Worm (Caenorhabditis elegans) whole organism, L4 larva: ENCODE results near the gene C41G11.1.

Source experiments
- F37D6.2 ChIP-seq: sonication (generic microtip); optimal IDR thresholded peaks from 2 replicates; lab custom pipeline; 2016; ENCODE audit warnings: mild to moderate bottlenecking, missing genetic modification characterization, missing compliant biosample characterization
- Y48G9A.11 ChIP-seq: fragments of 200-800 bp; sonication (Bioruptor generic); IDR thresholded peaks from 2 replicates; pipeline ENCODE4 v1.3.6; 2022; ENCODE audit warnings: missing genetic modification reagents, missing genetic modification characterization, missing compliant biosample characterization
- ZK546.5 ChIP-seq, 2 experiments: sonication (generic microtip); optimal IDR thresholded peaks; 2 replicates each; lab custom pipeline; 2017; ENCODE audit warnings: missing biosample characterization in 2 of 2, missing genetic modification characterization in 2 of 2
- aha-1 ChIP-seq: fragments of 150-350 bp; peaks from one replicate; lab custom pipeline; 2014; ENCODE audit warnings: missing biosample characterization, missing genetic modification characterization
- attf-4 ChIP-seq: sonication (generic microtip); optimal IDR thresholded peaks from 3 replicates; lab custom pipeline; 2017; ENCODE audit warnings: missing biosample characterization, missing genetic modification characterization
- ceh-20 ChIP-seq: fragments of 200-800 bp; sonication (Bioruptor generic); IDR thresholded peaks from 2 replicates; pipeline ENCODE4 v1.3.6; 2022; ENCODE audit warnings: missing genetic modification reagents, missing genetic modification characterization, missing compliant biosample characterization
- ceh-32 ChIP-seq: sonication (generic microtip); optimal IDR thresholded peaks from 2 replicates; lab custom pipeline; 2016; ENCODE audit warnings: mild to moderate bottlenecking, missing genetic modification characterization, missing compliant biosample characterization; ENCODE audit not compliant: poor library complexity
- ceh-44 ChIP-seq: fragments of 200-800 bp; sonication (Bioruptor generic); IDR thresholded peaks from 2 replicates; pipeline ENCODE4 v1.3.6; 2022; ENCODE audit warnings: missing genetic modification reagents, missing genetic modification characterization, missing compliant biosample characterization
- ceh-82 ChIP-seq: sonication (generic microtip); optimal IDR thresholded peaks from 2 replicates; lab custom pipeline; 2017; ENCODE audit warnings: missing biosample characterization, missing genetic modification characterization
- ctbp-1 ChIP-seq: fragments of 200-800 bp; sonication (Bioruptor generic); IDR thresholded peaks from 2 replicates; pipeline ENCODE4 v1.3.6; 2022; ENCODE audit warnings: missing genetic modification reagents, missing genetic modification characterization, missing compliant biosample characterization
- daf-12 ChIP-seq: fragments of 150-350 bp; optimal IDR thresholded peaks from 2 replicates; lab custom pipeline; 2014; ENCODE audit warnings: missing biosample characterization, missing genetic modification reagents, missing genetic modification characterization
- dmd-6 ChIP-seq: fragments of 200-800 bp; sonication (Bioruptor generic); IDR thresholded peaks from 2 replicates; pipeline ENCODE4 v1.3.6; 2022; ENCODE audit warnings: missing genetic modification reagents, missing genetic modification characterization, missing compliant biosample characterization
- dpl-1 ChIP-seq: fragments of 150-350 bp; optimal IDR thresholded peaks from 2 replicates; lab custom pipeline; 2014; ENCODE audit warnings: missing biosample characterization, missing genetic modification reagents, missing genetic modification characterization
- egl-27 ChIP-seq: sonication (generic microtip); optimal IDR thresholded peaks from 3 replicates; lab custom pipeline; 2017; ENCODE audit warnings: missing biosample characterization, missing genetic modification reagents, missing genetic modification characterization
- egl-43 ChIP-seq: fragments of 200-800 bp; sonication (Bioruptor generic); IDR thresholded peaks from 2 replicates; pipeline ENCODE4 v1.3.6; 2022; ENCODE audit warnings: missing genetic modification reagents, missing genetic modification characterization, missing compliant biosample characterization
- gei-8 ChIP-seq: fragments of 200-800 bp; sonication (Bioruptor generic); optimal IDR thresholded peaks from 2 replicates; lab custom pipeline; 2018; ENCODE audit warnings: mild to moderate bottlenecking, missing genetic modification characterization, missing compliant biosample characterization
- hif-1 ChIP-seq, 2 experiments: sonication (generic microtip); optimal IDR thresholded peaks; 2 replicates each; lab custom pipeline; 2016 to 2017; ENCODE audit warnings: missing compliant biosample characterization in 2 of 2, missing genetic modification characterization in 2 of 2, missing genetic modification reagents in 2 of 2, missing genotype in 2 of 2, mild to moderate bottlenecking in 1 of 2
- hlh-11 ChIP-seq: fragments of 200-800 bp; sonication (Bioruptor generic); optimal IDR thresholded peaks from 2 replicates; lab custom pipeline; 2018; ENCODE audit warnings: mild to moderate bottlenecking, missing genetic modification characterization, missing compliant biosample characterization
- hlh-30 ChIP-seq: sonication (generic microtip); optimal IDR thresholded peaks from 2 replicates; lab custom pipeline; 2017; ENCODE audit warnings: antibody characterized with exemption, mild to moderate bottlenecking, missing genetic modification characterization, missing compliant biosample characterization; ENCODE audit not compliant: insufficient read depth
- hmg-1.1 ChIP-seq: fragments of 200-800 bp; sonication (Bioruptor generic); IDR thresholded peaks from 2 replicates; pipeline ENCODE4 v1.3.6; 2022; ENCODE audit warnings: missing genetic modification reagents, missing genetic modification characterization, missing compliant biosample characterization
- lim-7 ChIP-seq: fragments of 200-800 bp; sonication (Bioruptor generic); IDR thresholded peaks from 2 replicates; pipeline ENCODE4 v1.3.6; 2022; ENCODE audit warnings: missing genetic modification characterization, missing compliant biosample characterization
- lsy-2 ChIP-seq, 2 experiments: fragments of 150-350 bp in 1 of 2; sonication (generic microtip) in 1 of 2; optimal IDR thresholded peaks; 2 replicates each; lab custom pipeline; 2014 to 2017; ENCODE audit warnings: missing biosample characterization in 2 of 2, missing genetic modification characterization in 2 of 2
- mdl-1 ChIP-seq, 2 experiments: fragments of 150-350 bp in 1 of 2; sonication (generic microtip) in 1 of 2; optimal IDR thresholded peaks; 2 replicates each; lab custom pipeline; 2014 to 2017; ENCODE audit warnings: missing biosample characterization in 2 of 2, missing genetic modification characterization in 2 of 2
- mep-1 ChIP-seq: fragments of 150-350 bp; sonication (generic microtip); optimal IDR thresholded peaks from 3 replicates; lab custom pipeline; 2014; ENCODE audit warnings: missing biosample characterization, missing genetic modification characterization
- mes-2 ChIP-seq: sonication (generic microtip); optimal IDR thresholded peaks from 2 replicates; lab custom pipeline; 2016; ENCODE audit warnings: missing genotype, mild to moderate bottlenecking, missing genetic modification characterization, missing compliant biosample characterization; ENCODE audit not compliant: poor library complexity, severe bottlenecking
- mxl-3 ChIP-seq: fragments of 200-800 bp; sonication (Bioruptor generic); optimal IDR thresholded peaks from 2 replicates; lab custom pipeline; 2018; ENCODE audit warnings: mild to moderate bottlenecking, missing genetic modification characterization, missing compliant biosample characterization
- nhr-11 ChIP-seq: fragments of 150-350 bp; optimal IDR thresholded peaks from 2 replicates; lab custom pipeline; 2014; ENCODE audit warnings: missing biosample characterization, missing genetic modification characterization
- nhr-237 ChIP-seq: sonication (generic microtip); optimal IDR thresholded peaks from 2 replicates; lab custom pipeline; 2017; ENCODE audit warnings: missing biosample characterization, missing genetic modification characterization
- nhr-25 ChIP-seq: sonication (generic microtip); optimal IDR thresholded peaks from 2 replicates; lab custom pipeline; 2017; ENCODE audit warnings: missing genetic modification characterization, mild to moderate bottlenecking, missing compliant biosample characterization, antibody characterized with exemption, moderate library complexity, borderline replicate concordance; ENCODE audit not compliant: insufficient read depth
- nhr-42 ChIP-seq: fragments of 200-800 bp; sonication (Bioruptor generic); IDR thresholded peaks from 2 replicates; pipeline ENCODE4 v1.3.6; 2022; ENCODE audit warnings: missing genetic modification characterization, missing compliant biosample characterization
- nhr-48 ChIP-seq: sonication (generic microtip); optimal IDR thresholded peaks from 2 replicates; lab custom pipeline; 2016; ENCODE audit warnings: mild to moderate bottlenecking, missing genetic modification characterization, missing compliant biosample characterization
- php-3 ChIP-seq: fragments of 200-800 bp; sonication (Bioruptor generic); IDR thresholded peaks from 2 replicates; pipeline ENCODE4 v1.3.6; 2022; ENCODE audit warnings: missing genetic modification reagents, missing genetic modification characterization, missing compliant biosample characterization
- pqm-1 ChIP-seq: sonication (generic microtip); optimal IDR thresholded peaks from 2 replicates; lab custom pipeline; 2017; ENCODE audit warnings: missing biosample characterization, missing genetic modification characterization
- rbr-2 ChIP-seq: sonication (generic microtip); optimal IDR thresholded peaks from 2 replicates; lab custom pipeline; 2016; ENCODE audit warnings: missing genotype, missing genetic modification characterization, missing compliant biosample characterization
- set-16 ChIP-seq: fragments of 200-800 bp; sonication (Bioruptor generic); IDR thresholded peaks from 2 replicates; pipeline ENCODE4 v1.3.6; 2022; ENCODE audit warnings: missing genetic modification reagents, missing genetic modification characterization, missing compliant biosample characterization
- snpc-1.2 ChIP-seq: fragments of 200-800 bp; sonication (Bioruptor generic); IDR thresholded peaks from 2 replicates; pipeline ENCODE4 v1.3.6; 2022; ENCODE audit warnings: missing genetic modification reagents, missing genetic modification characterization, missing compliant biosample characterization
- spr-1 ChIP-seq: sonication (generic microtip); optimal IDR thresholded peaks from 2 replicates; lab custom pipeline; 2016; ENCODE audit warnings: mild to moderate bottlenecking, missing genetic modification characterization, missing compliant biosample characterization
- unc-130 ChIP-seq: sonication (generic microtip); optimal IDR thresholded peaks from 2 replicates; lab custom pipeline; 2016; ENCODE audit warnings: missing genetic modification reagents, missing genetic modification characterization, missing compliant biosample characterization
- unc-39 ChIP-seq: sonication (generic microtip); optimal IDR thresholded peaks from 2 replicates; lab custom pipeline; 2017; ENCODE audit warnings: missing biosample characterization, missing genetic modification characterization
- vab-7 ChIP-seq: fragments of 200-800 bp; sonication (Bioruptor generic); IDR thresholded peaks from 2 replicates; pipeline ENCODE4 v1.3.6; 2022; ENCODE audit warnings: missing genetic modification reagents, missing genetic modification characterization, missing compliant biosample characterization
- zag-1 ChIP-seq: fragments of 150-350 bp; optimal IDR thresholded peaks from 2 replicates; lab custom pipeline; 2014; ENCODE audit warnings: missing biosample characterization, missing genetic modification characterization
- zfp-2 ChIP-seq: sonication (generic microtip); optimal IDR thresholded peaks from 2 replicates; lab custom pipeline; 2016; ENCODE audit warnings: mild to moderate bottlenecking, missing genetic modification characterization, missing compliant biosample characterization
- ztf-7 ChIP-seq: fragments of 150-350 bp; optimal IDR thresholded peaks from 2 replicates; lab custom pipeline; 2014; ENCODE audit warnings: missing biosample characterization, missing genetic modification characterization

The C41G11.1 gene

DNA sequence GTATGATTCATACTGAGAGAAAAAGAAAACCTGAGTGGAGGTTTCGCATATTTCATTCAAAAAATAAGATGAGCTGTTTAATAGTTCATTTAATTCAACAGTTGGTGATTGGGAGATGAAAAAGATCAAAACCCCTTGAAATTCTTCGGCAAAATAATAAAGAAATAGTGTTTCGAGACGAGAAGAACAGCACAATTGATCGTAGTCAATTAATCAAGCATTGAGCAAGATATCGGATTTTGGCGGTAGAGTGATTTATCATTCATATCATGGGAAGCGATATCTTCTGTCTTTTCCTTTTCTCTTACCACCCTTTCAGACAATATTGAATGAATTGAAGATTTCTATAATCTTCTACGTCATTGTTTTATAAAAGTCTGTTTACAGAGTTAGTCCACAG, 26.6 kb upstream of the C41G11.1 start:
- TF ChIP-seq lim-7 (GFP tag; lab: Robert Waterston, UW), result no peak

DNA sequence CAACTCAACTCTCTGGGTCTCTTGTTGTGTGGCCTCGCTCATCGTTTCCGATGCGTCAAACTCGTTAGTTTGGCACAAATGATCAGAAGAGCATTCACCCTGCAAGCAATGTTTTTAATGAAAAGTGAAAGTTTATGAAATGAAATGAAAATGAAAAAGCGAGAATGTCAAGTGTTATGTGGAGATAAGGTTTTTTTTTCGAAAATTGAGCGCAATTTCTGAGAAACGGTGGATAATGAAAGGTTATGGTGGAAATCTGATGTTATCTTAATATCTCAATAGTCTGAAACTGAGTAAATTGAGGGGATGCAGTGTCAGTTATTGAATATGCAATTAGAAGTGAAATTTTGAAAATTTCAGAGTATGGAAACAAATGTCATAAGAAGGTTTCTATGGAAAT, 23.2 kb upstream of the C41G11.1 start, which contains the start of gene gnrr-4:
gnrr-4 (minus strand) TSS at position 101 of the 400 bp plus-strand sequence.
- TF ChIP-seq gei-8 (no peak), unc-130 (GFP tag; lab: Kevin White, UChicago) (no peak)
- TF ChIP-seq, all 104 proteins: peak for 0

DNA sequence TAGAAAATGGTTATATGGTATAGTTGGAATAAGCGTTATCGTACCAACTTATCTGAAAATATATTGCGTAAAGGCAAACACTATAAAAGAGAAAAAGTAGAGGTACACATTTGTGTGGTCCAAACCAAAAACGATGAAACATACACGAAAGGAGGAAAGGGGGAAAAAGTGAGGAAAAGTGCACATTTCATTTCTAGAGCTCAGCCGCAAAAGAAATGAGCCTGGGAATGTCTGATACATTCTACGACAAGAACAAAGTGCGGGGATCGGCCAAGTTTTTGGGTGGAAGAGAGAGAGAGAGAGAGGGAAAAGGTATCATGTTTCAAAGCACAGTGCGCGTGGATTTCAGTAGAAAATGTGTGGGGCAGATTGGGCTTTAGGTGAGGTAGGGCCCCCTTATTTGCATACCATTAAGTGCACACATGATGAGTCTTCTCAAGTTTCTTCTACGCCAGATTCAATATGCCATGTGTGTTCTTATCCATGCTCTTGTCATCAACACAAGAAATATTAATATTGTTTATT, 13.8 kb upstream of the C41G11.1 start, which contains the start of gene rgs-6:
rgs-6 (minus strand) TSS at position 51 of the 525 bp plus-strand sequence.
- TF ChIP-seq daf-12 (no peak), dmd-6 (no peak), set-16 (GFP tag; lab: Robert Waterston, UW) (no peak), pqm-1 (tag; lab: Kevin White, UChicago) (no peak), hif-1 (tag; optimal IDR thresholded peaks at IDR 0.05; lab: Kevin White, UChicago) (no peak), ztf-7 (tag; lab: Kevin White, UChicago) (no peak), attf-4 (no peak)

DNA sequence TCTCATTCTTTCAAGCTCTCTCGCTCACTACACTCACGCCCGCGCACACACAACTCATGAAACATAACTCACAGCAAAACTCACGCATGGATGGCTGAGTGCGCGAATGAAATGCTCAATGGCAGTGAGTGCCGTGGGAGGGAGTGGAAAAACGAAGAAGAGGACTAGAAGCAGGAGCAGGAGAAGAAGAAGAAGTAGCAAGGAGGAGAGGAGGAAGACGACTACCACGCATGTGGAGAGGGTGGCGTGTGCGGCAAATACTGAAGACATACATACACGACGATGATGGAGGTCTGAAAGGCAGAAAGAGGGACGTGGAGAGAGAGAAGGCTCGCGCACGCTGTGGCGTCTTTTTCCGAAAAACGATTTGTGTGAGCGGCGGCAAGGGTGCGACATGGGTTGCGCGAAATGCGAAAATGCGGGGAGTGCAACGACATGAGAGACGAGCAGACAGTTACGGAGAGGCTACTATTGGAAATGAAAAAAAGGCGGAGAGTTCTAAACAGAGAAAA, 9.0 kb upstream of the C41G11.1 start:
- TF ChIP-seq mxl-3 (peak; percentile 28), F37D6.2 (peak; percentile 76), spr-1 (tag; lab: Kevin White, UChicago) (peak; percentile 2), hlh-11 (tag; lab: Kevin White, UChicago) (peak; percentile 15), hif-1 (tag; optimal IDR thresholded peaks at IDR 0.05; lab: Kevin White, UChicago) (peak in 1 of 2 experiments; percentile 56), unc-130 (GFP tag; lab: Kevin White, UChicago) (no peak), mes-2 (no peak), unc-39 (tag; lab: Kevin White, UChicago) (no peak), mdl-1 (tag; optimal IDR thresholded peaks at IDR 0.05; lab: Kevin White, UChicago) (peak in 1 of 2 experiments; percentile 80), ceh-32 (tag; lab: Kevin White, UChicago) (peak; percentile 21), Y48G9A.11 (no peak), nhr-25 (tag; lab: Kevin White, UChicago) (no peak), php-3 (GFP tag; lab: Robert Waterston, UW) (no peak), snpc-1.2 (GFP tag; lab: Robert Waterston, UW) (no peak), mep-1 (tag; lab: Kevin White, UChicago) (peak; percentile 87), nhr-48 (tag; lab: Kevin White, UChicago) (peak; percentile 42), vab-7 (peak; percentile 51), egl-27 (no peak), rbr-2 (tag; lab: Kevin White, UChicago) (peak; percentile 86), aha-1 (tag; lab: Kevin White, UChicago) (peak; percentile 98), set-16 (GFP tag; lab: Robert Waterston, UW) (peak; percentile 81), ctbp-1 (GFP tag; lab: Robert Waterston, UW) (peak; percentile 83), zag-1 (tag; lab: Kevin White, UChicago) (peak; percentile 13), zfp-2 (tag; lab: Kevin White, UChicago) (peak; percentile 13), ceh-82 (tag; lab: Kevin White, UChicago) (no peak), daf-12 (no peak), pqm-1 (tag; lab: Kevin White, UChicago) (no peak), nhr-237 (tag; lab: Kevin White, UChicago) (no peak), dmd-6 (peak; percentile 39), attf-4 (no peak), nhr-42 (GFP tag; lab: Robert Waterston, UW) (no peak), dpl-1 (GFP tag; lab: Kevin White, UChicago) (no peak), ceh-20 (GFP tag; lab: Robert Waterston, UW) (peak; percentile 51; the same call in 1 of the 2 replicates), egl-43 (GFP tag; lab: Robert Waterston, UW) (peak; percentile 63), ZK546.5 (tag; optimal IDR thresholded peaks at IDR 0.05; lab: Kevin White, UChicago) (no peak), nhr-11 (tag; lab: Kevin White, UChicago) (peak; percentile 68), hmg-1.1 (GFP tag; lab: Robert Waterston, UW) (peak; percentile 76; the same call in 1 of the 2 replicates), lsy-2 (tag; optimal IDR thresholded peaks at IDR 0.05; lab: Kevin White, UChicago) (peak; percentile 38 to 56), ceh-44 (GFP tag; lab: Robert Waterston, UW) (no peak), hlh-30 (tag; lab: Kevin White, UChicago) (peak; percentile 28)
